Worm (Caenorhabditis elegans): ENCODE data around the gene lgc-28.
"Not testable (repeated sequence)": the region's sequence is repeated elsewhere in the genome, so short reads cannot be mapped to it uniquely, and the experiment has no call there.

lgc-28 gene

DNA sequence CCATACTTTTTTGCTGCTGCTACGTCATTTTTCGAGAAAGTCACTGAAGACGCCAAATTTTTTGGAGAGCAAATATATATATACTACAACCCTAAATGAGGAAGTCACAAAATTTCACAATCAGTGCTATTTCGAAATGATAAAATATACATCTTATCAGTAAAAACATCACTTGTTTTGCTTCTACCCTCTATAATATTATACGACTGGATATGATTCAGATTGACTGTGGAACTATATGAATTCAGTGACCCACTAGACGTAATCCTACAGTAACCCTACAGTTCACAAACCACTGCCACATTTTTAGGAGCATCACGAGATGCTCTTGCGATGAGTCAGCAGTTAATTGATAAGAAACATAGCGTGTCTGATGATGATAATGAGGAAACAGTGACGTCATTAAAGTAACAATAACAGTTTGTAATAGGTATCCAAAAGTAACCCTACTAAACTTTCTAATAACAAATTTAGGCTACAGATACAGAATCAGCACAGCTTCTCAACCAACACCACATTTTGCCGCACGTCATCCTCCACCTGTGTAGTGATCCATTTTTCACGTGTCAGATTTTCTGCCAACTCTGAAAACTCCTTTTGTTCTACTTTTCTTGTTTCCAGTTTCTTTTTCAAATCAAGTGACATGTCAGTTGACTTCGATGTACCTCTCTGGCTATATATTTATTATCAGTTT lies 37.9 kb upstream of the lgc-28 start, which contains the start of the genes F33H12.7 and sri-39:
Gene F33H12.7 (minus strand): TSS at position 51 of the 694 bp plus-strand sequence.
Gene sri-39 (plus strand): TSS at position 644 of the 694 bp plus-strand sequence.
- TF ChIP-seq Y53F4B.3 (GFP tag; IDR thresholded peaks at IDR 0.05): no peak
- TF ChIP-seq bed-1 (GFP tag; IDR thresholded peaks at IDR 0.05): no peak
- TF ChIP-seq hrde-1 (tag; optimal IDR thresholded peaks at IDR 0.05; ENCODE audit: borderline replicate concordance): no peak
- no peak for TF ChIP-seq pbrm-1 (GFP tag; IDR thresholded peaks at IDR 0.05)
- peak; percentile 94 for TF ChIP-seq atf-7 (tag; optimal IDR thresholded peaks at IDR 0.05)
- no peak for TF ChIP-seq dpff-1 (tag; optimal IDR thresholded peaks at IDR 0.05)
- TF ChIP-seq F57A8.1 (GFP tag; optimal IDR thresholded peaks at IDR 0.05): no peak
- TF ChIP-seq F23B12.7 (tag; optimal IDR thresholded peaks at IDR 0.05; ENCODE audit: insufficient read depth): no peak
- TF ChIP-seq cebp-1 (GFP tag; IDR thresholded peaks at IDR 0.05): peak; percentile 38; the same call in 1 of the 2 replicates
- peak; percentile 83 for TF ChIP-seq cebp-1 (tag; optimal IDR thresholded peaks at IDR 0.05)
- TF ChIP-seq nhr-80 (tag; optimal IDR thresholded peaks at IDR 0.05): peak; percentile 62

DNA sequence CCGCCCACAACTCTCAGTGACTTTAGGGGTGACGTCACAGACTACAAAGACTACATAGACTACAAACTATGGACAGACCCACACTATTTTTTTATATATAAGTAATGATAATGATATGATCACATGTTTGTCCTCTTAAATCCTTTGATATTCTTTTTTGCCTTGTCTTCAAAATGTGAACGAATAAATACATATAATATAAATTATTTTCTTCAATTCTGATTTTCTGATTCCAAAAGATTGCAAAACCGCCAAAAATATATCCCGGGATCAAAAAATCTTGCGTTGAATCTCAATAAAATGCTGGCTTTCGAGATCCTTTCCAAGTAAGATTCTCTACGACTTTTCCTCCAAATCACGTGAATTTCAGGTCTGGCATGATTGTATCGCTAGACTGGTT lies 24.7 kb upstream of the lgc-28 start, which contains the start of gene F33H12.1:
Gene F33H12.1 (plus strand): TSS at position 301 of the 400 bp plus-strand sequence.
- TF ChIP-seq mcd-1 (GFP tag; IDR thresholded peaks at IDR 0.05); mes-4 (tag; optimal IDR thresholded peaks at IDR 0.05); ztf-18 (tag; optimal IDR thresholded peaks at IDR 0.05): not testable (repeated sequence)

DNA sequence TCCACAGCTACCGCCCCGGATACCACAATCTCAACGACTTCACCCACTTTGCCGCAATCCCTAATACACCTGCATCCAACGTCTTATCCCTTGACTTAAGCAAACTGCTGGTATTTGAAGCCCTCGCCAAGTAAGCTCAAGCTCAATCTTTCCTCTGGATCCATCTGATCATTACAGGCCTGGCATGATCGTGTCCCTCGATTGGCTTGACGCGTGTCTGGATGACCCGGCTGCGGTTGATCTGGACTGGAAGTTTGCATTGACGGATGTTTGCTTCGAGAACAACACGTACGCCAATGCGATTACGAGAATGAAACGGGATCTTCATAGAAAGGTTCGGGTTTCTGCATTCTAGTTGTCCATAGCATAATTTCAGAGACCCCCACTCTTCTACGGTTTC lies 24.0 kb upstream of the lgc-28 start:
- TF ChIP-seq nfya-2 (GFP tag; IDR thresholded peaks at IDR 0.05) (no peak), nhr-80 (tag; optimal IDR thresholded peaks at IDR 0.05) (no peak), fkh-3 (tag; optimal IDR thresholded peaks at IDR 0.05) (no peak), egrh-3 (GFP tag; IDR thresholded peaks at IDR 0.05) (no peak), hlh-12 (tag; optimal IDR thresholded peaks at IDR 0.05) (no peak), Y95B8A.8 (GFP tag; IDR thresholded peaks at IDR 0.05) (no peak), sea-2 (GFP tag; IDR thresholded peaks at IDR 0.05) (no peak), attf-3 (GFP tag; conservative IDR thresholded peaks at IDR 0.05) (no peak), tbp1 (GFP tag; optimal IDR thresholded peaks at IDR 0.05) (no peak), let-607 (tag; optimal IDR thresholded peaks at IDR 0.05) (no peak), lag-1 (GFP tag; IDR thresholded peaks at IDR 0.05) (no peak), F52B5.7 (tag; optimal IDR thresholded peaks at IDR 0.05) (no peak), nfyb-1 (GFP tag; IDR thresholded peaks at IDR 0.05) (no peak), attf-6 (GFP tag; IDR thresholded peaks at IDR 0.05) (no peak), K11D2.4 (GFP tag; IDR thresholded peaks at IDR 0.05) (no peak), ets-4 (GFP tag; optimal IDR thresholded peaks at IDR 0.05) (no peak), bed-2 (GFP tag; IDR thresholded peaks at IDR 0.05) (no peak), F37B4.10 (GFP tag; IDR thresholded peaks at IDR 0.05) (no peak), pbrm-1 (GFP tag; IDR thresholded peaks at IDR 0.05) (no peak), madf-8 (GFP tag; conservative IDR thresholded peaks at IDR 0.05) (no peak)

DNA sequence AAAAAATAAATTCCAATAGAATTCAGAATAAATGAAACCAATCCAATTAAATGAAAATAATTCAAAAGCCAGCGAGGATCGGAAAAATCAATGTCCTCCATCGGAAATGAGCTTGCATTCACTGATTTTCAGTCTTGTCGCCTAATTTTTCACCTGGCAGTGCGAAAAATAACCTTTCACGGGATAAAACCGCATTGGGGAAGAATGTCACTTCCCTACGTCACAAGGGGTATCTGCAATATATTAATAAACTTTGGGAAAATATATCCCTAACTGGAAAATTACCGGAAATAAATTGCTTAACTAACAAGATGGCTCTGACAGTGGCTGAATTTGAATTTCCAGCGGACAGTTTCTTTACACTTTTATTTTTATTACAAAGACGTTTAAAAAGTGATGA lies 19.6 kb upstream of the lgc-28 start, which contains the start of gene sri-77:
Gene sri-77 (minus strand): TSS at position 101 of the 400 bp plus-strand sequence.
- TF ChIP-seq ama-1 (optimal IDR thresholded peaks at IDR 0.05) (no peak), ama-1 (GFP tag; optimal IDR thresholded peaks at IDR 0.05) (no peak), rcor-1 (GFP tag; IDR thresholded peaks at IDR 0.05) (no peak), ceh-100 (GFP tag; IDR thresholded peaks at IDR 0.05) (no peak), nfyb-1 (GFP tag; IDR thresholded peaks at IDR 0.05) (no peak)
